Worm (Caenorhabditis elegans): Measurements from ENCODE around the gene sgca-1.

The sgca-1 gene

DNA sequence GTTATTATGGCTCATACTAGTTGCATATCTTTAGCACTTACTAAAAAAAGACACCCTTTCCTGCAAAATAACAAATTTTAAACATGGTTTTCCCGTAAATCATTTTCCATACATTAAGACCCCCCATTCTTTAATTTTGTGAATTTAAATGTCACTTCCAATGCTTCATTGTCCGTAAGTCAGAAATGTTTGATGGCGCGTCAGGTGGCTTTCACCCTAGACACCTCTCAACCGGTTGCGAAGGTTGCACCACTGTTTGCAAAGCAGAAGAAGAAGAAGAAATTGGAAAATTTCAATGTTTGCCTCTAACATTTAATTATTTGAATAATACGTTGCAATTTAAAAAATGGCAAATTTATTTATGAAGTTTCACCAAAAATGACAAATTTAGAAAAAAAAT lies 12.2 kb upstream of the sgca-1 start:
- peak; percentile 82 for TF ChIP-seq hlh-1 (tag; optimal IDR thresholded peaks at IDR 0.05)
- TF ChIP-seq ztf-11 (tag; optimal IDR thresholded peaks at IDR 0.05), result no peak

DNA sequence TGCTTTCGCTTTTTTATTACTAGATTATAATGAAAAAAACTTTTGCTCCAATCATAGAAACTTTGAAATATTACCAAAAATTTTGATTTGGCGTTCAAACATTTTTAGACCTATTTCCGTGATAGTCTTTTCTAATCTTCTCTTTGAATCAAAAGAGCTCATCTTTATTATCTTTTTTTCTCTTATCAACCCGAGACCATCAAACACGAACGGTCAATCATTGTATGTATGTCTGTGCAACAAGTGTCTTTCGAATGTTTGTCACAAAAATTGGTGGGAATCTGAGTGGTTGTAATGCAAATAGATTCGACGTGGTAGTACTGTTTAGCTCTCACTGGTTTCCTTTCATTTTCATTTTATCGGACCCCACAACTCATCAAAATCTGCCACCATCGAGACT lies 10.4 kb upstream of the sgca-1 start, which contains the start of gene M03A8.3:
Gene M03A8.3 (plus strand): TSS at position 278 of the 400 bp plus-strand sequence.
- TF ChIP-seq nhr-12 (tag; optimal IDR thresholded peaks at IDR 0.05), result no peak
- TF ChIP-seq cnd-1 (tag; optimal IDR thresholded peaks at IDR 0.05), result no peak
- TF ChIP-seq nhr-76 (tag; optimal IDR thresholded peaks at IDR 0.05), result no peak
- no peak for TF ChIP-seq unc-39 (tag; optimal IDR thresholded peaks at IDR 0.05)
- TF ChIP-seq lin-32 (GFP tag; optimal IDR thresholded peaks at IDR 0.05), result no peak
- no peak for TF ChIP-seq sem-2 (GFP tag; optimal IDR thresholded peaks at IDR 0.05)
- TF ChIP-seq mls-2 (tag; optimal IDR thresholded peaks at IDR 0.05), result no peak
- no peak for TF ChIP-seq lin-13 (tag; optimal IDR thresholded peaks at IDR 0.05)
- no peak for TF ChIP-seq ceh-43 (GFP tag; optimal IDR thresholded peaks at IDR 0.05)
- TF ChIP-seq flh-1 (GFP tag; optimal IDR thresholded peaks at IDR 0.05), result no peak
- no peak for TF ChIP-seq blmp-1 (tag; optimal IDR thresholded peaks at IDR 0.05)
- no peak for TF ChIP-seq ceh-39 (tag; optimal IDR thresholded peaks at IDR 0.05)
- TF ChIP-seq M03D4.4 (tag; optimal IDR thresholded peaks at IDR 0.05), result no peak
- TF ChIP-seq elt-1 (tag; optimal IDR thresholded peaks at IDR 0.05; ENCODE audit: borderline replicate concordance, insufficient read depth), result no peak
- TF ChIP-seq ztf-11 (tag; optimal IDR thresholded peaks at IDR 0.05), result no peak
- no peak for TF ChIP-seq bed-3 (GFP tag; optimal IDR thresholded peaks at IDR 0.05)
- no peak for TF ChIP-seq ceh-83 (GFP tag; optimal IDR thresholded peaks at IDR 0.05)

DNA sequence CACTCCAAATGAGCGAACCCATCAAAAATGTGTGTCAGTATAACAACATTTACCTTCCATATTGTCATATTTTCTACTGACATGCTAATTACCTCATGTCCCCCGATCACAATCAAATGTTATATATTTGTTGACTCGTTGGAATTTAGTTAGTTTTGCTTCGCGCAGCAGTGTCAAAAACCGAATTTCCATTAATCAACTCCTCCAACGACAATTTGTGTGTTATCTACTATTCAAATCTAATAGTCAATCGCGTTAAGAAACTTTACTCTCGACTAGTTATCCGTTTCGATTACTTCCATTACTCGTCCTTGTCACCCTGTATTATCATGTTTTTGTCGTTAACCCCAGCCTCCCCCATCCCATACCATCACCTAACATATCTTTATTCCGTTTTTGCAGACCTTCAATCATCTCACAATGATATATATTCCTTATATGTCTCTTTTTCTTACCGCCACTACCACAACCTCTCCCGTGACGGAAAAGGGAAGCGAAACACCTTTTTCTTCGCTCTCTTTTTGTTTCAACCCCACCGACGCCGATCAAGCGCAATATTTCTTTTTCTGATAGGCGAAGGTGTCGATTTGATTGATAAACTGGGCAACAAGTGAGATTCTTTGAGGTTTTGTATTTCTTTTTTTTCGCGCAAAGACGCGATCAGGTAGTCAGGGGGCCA lies 6.6 kb upstream of the sgca-1 start:
- TF ChIP-seq ceh-83 (GFP tag; optimal IDR thresholded peaks at IDR 0.05) (no peak), bed-3 (GFP tag; optimal IDR thresholded peaks at IDR 0.05) (no peak), ces-1 (GFP tag; optimal IDR thresholded peaks at IDR 0.05) (no peak)

DNA sequence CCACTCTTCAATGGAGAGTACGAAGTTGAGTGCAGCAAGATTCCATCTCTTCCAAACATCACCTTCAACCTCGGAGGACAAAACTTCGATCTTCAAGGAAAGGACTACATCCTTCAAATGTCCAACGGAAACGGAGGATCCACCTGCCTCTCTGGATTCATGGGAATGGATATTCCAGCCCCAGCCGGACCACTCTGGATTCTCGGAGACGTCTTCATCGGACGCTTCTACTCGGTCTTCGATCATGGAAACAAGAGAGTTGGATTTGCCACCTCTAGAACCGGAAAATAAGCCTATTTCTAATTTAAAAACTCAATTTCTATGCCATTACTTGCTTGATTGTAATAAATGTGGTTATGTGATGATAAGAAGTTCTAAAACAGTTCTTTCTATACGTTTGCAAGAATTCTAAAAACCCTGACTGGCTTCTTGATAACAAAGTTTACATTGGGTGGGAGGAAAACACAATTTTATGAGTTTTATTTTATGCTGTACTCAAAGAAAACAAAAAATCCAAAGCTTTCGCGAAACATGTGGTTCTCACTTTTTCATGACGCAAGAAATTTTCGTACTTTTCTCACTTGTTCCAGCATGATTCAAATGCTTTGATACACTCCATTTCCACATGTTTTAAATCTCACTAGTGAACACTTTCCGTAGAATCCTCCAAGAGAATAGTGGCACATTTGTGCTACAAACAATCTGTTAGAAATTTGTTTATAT lies 3.1 kb upstream of the sgca-1 start:
- TF ChIP-seq ceh-39 (tag; optimal IDR thresholded peaks at IDR 0.05), result no peak
- no peak for TF ChIP-seq lin-32 (GFP tag; optimal IDR thresholded peaks at IDR 0.05)
- no peak for TF ChIP-seq mls-2 (tag; optimal IDR thresholded peaks at IDR 0.05)
- no peak for TF ChIP-seq unc-120 (tag; optimal IDR thresholded peaks at IDR 0.05; ENCODE audit: poor library complexity, severe bottlenecking)
- TF ChIP-seq flh-1 (GFP tag; optimal IDR thresholded peaks at IDR 0.05), result no peak
- TF ChIP-seq lsy-2 (tag; optimal IDR thresholded peaks at IDR 0.05), result no peak
- no peak for TF ChIP-seq mep-1 (tag; optimal IDR thresholded peaks at IDR 0.05)
- TF ChIP-seq drap-1 (GFP tag; optimal IDR thresholded peaks at IDR 0.05), result no peak
- no peak for TF ChIP-seq elt-1 (tag; optimal IDR thresholded peaks at IDR 0.05; ENCODE audit: borderline replicate concordance, insufficient read depth)
- TF ChIP-seq unc-62 (GFP tag; optimal IDR thresholded peaks at IDR 0.05), result no peak
- no peak for TF ChIP-seq nhr-2 (tag; optimal IDR thresholded peaks at IDR 0.05)
- TF ChIP-seq ztf-11 (tag; optimal IDR thresholded peaks at IDR 0.05), result no peak
- no peak for TF ChIP-seq nhr-12 (tag; optimal IDR thresholded peaks at IDR 0.05)
- TF ChIP-seq pha-4 (tag; optimal IDR thresholded peaks at IDR 0.05), result no peak
- no peak for TF ChIP-seq mab-5 (tag; optimal IDR thresholded peaks at IDR 0.05)
- no peak for TF ChIP-seq nhr-76 (tag; optimal IDR thresholded peaks at IDR 0.05)
- TF ChIP-seq snpc-4 (tag; optimal IDR thresholded peaks at IDR 0.05), result no peak
- TF ChIP-seq nhr-28 (tag; optimal IDR thresholded peaks at IDR 0.05), result no peak
- no peak for TF ChIP-seq zip-8 (tag; optimal IDR thresholded peaks at IDR 0.05)

DNA sequence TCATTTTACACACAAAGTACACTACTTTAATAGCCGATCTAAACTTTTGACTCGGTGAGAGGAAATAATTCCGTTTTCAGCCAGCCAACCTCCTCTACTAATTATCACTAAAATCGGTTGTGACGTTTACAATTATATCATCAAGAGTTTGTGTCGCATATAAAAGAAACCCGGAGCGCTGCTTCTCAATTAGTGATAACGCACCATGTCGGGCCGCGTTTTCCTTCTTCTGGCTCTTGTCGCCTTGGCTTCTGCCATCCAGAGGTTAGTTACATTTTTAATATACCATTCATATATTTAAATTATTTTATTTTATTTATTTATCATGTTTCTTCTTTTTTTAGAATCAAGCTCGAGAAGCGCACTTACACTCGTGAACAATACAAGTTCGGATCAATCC lies 1.6 kb upstream of the sgca-1 start, which contains the start of gene asp-3:
Gene asp-3 (plus strand): TSS at position 79 of the 400 bp plus-strand sequence.
- TF ChIP-seq pha-4 (tag; optimal IDR thresholded peaks at IDR 0.05) (no peak), drap-1 (GFP tag; optimal IDR thresholded peaks at IDR 0.05) (no peak), mab-5 (tag; optimal IDR thresholded peaks at IDR 0.05) (no peak), nhr-76 (tag; optimal IDR thresholded peaks at IDR 0.05) (no peak), ceh-83 (GFP tag; optimal IDR thresholded peaks at IDR 0.05) (no peak), nhr-12 (tag; optimal IDR thresholded peaks at IDR 0.05) (no peak), zip-8 (tag; optimal IDR thresholded peaks at IDR 0.05) (no peak), flh-1 (GFP tag; optimal IDR thresholded peaks at IDR 0.05) (no peak), unc-39 (tag; optimal IDR thresholded peaks at IDR 0.05) (no peak), lin-32 (GFP tag; optimal IDR thresholded peaks at IDR 0.05) (no peak), unc-62 (GFP tag; optimal IDR thresholded peaks at IDR 0.05) (no peak), mls-2 (tag; optimal IDR thresholded peaks at IDR 0.05) (no peak), elt-3 (tag; optimal IDR thresholded peaks at IDR 0.05) (no peak), nhr-2 (tag; optimal IDR thresholded peaks at IDR 0.05) (no peak)

Data from whole organism, mixed stage, embryonic.